Worm (Caenorhabditis elegans) whole organism, young adult: ENCODE results near the gene nhr-275.
A peak's percentile ranks its signal among the peaks of the same experiment; 100 is the strongest.

Experiments
- C17E4.6 ChIP-seq: fragments of 200-800 bp; sonication (Bioruptor generic); IDR thresholded peaks from 2 replicates; pipeline ENCODE4 v1.3.6; 2022; ENCODE audit warnings: missing genetic modification reagents, missing genetic modification characterization, missing compliant biosample characterization
- F22D6.2 ChIP-seq: sonication (generic microtip); optimal IDR thresholded peaks from 2 replicates; lab custom pipeline; 2016; ENCODE audit warnings: mild to moderate bottlenecking, missing genetic modification characterization, missing compliant biosample characterization
- F23B12.7 ChIP-seq: sonication (generic microtip); optimal IDR thresholded peaks from 2 replicates; lab custom pipeline; 2017; ENCODE audit warnings: missing genetic modification characterization, mild to moderate bottlenecking, missing compliant biosample characterization, antibody characterized with exemption, moderate library complexity; ENCODE audit not compliant: insufficient read depth
- F37B4.10 ChIP-seq: fragments of 200-800 bp; sonication (Bioruptor generic); IDR thresholded peaks from 2 replicates; pipeline ENCODE4 v1.3.6; 2022; ENCODE audit warnings: missing genetic modification characterization, missing compliant biosample characterization
- F49E8.2 ChIP-seq: sonication (generic microtip); optimal IDR thresholded peaks from 3 replicates; lab custom pipeline; 2017; ENCODE audit warnings: missing genetic modification characterization, mild to moderate bottlenecking, missing compliant biosample characterization, antibody characterized with exemption, moderate library complexity; ENCODE audit not compliant: insufficient read depth
- F52B5.7 ChIP-seq: sonication (generic microtip); optimal IDR thresholded peaks from 2 replicates; lab custom pipeline; 2016; ENCODE audit warnings: mild to moderate bottlenecking, missing genetic modification characterization, missing compliant biosample characterization
- F57A8.1 ChIP-seq: fragments of 200-800 bp; sonication (Bioruptor generic); optimal IDR thresholded peaks from 2 replicates; lab custom pipeline; 2018; ENCODE audit warnings: mild to moderate bottlenecking, missing genetic modification characterization, moderate library complexity, missing compliant biosample characterization
- K12H6.12 ChIP-seq: fragments of 200-800 bp; sonication (Bioruptor generic); optimal IDR thresholded peaks from 2 replicates; lab custom pipeline; 2018; ENCODE audit warnings: mild to moderate bottlenecking, missing genetic modification characterization, missing compliant biosample characterization
- atf-7 ChIP-seq: sonication (generic microtip); optimal IDR thresholded peaks from 2 replicates; lab custom pipeline; 2017; ENCODE audit warnings: mild to moderate bottlenecking, missing genetic modification characterization, missing compliant biosample characterization
- athp-1 ChIP-seq: sonication (generic microtip); optimal IDR thresholded peaks from 2 replicates; lab custom pipeline; 2017; ENCODE audit warnings: mild to moderate bottlenecking, missing genetic modification characterization, missing compliant biosample characterization
- bed-1 ChIP-seq: fragments of 200-800 bp; sonication (Bioruptor generic); IDR thresholded peaks from 2 replicates; pipeline ENCODE4 v1.3.6; 2022; ENCODE audit warnings: missing genetic modification reagents, missing genetic modification characterization, missing compliant biosample characterization
- ceh-100 ChIP-seq: fragments of 200-800 bp; sonication (Bioruptor generic); IDR thresholded peaks from 2 replicates; pipeline ENCODE4 v1.3.6; 2022; ENCODE audit warnings: missing genetic modification reagents, missing genetic modification characterization, missing compliant biosample characterization
- ceh-79 ChIP-seq: sonication (generic microtip); optimal IDR thresholded peaks from 2 replicates; lab custom pipeline; 2017; ENCODE audit warnings: mild to moderate bottlenecking, missing genetic modification characterization, missing compliant biosample characterization
- egl-44 ChIP-seq: fragments of 200-800 bp; sonication (Bioruptor generic); IDR thresholded peaks from 2 replicates; pipeline ENCODE4 v1.3.6; 2022; ENCODE audit warnings: missing genetic modification reagents, missing genetic modification characterization, missing compliant biosample characterization
- gei-17 ChIP-seq: fragments of 200-800 bp; sonication (Bioruptor generic); optimal IDR thresholded peaks from 2 replicates; lab custom pipeline; 2018; ENCODE audit warnings: mild to moderate bottlenecking, missing genetic modification characterization, missing compliant biosample characterization
- hmg-20 ChIP-seq: fragments of 200-800 bp; sonication (Bioruptor generic); IDR thresholded peaks from 2 replicates; pipeline ENCODE4 v1.3.6; 2022; ENCODE audit warnings: missing genetic modification reagents, missing genetic modification characterization, missing compliant biosample characterization
- hsf-1 ChIP-seq: fragments of 200-800 bp; sonication (Bioruptor generic); IDR thresholded peaks from 2 replicates; pipeline ENCODE4 v1.3.6; 2022; ENCODE audit warnings: missing genetic modification reagents, missing genetic modification characterization, missing compliant biosample characterization
- let-526 ChIP-seq: fragments of 200-800 bp; sonication (Bioruptor generic); IDR thresholded peaks from 2 replicates; pipeline ENCODE4 v1.3.6; 2022; ENCODE audit warnings: missing genetic modification reagents, missing genetic modification characterization, missing compliant biosample characterization
- madf-3 ChIP-seq: fragments of 200-800 bp; sonication (Bioruptor generic); IDR thresholded peaks from 2 replicates; pipeline ENCODE4 v1.3.6; 2022; ENCODE audit warnings: missing genetic modification reagents, missing genetic modification characterization, missing compliant biosample characterization
- mel-28 ChIP-seq: sonication (generic microtip); optimal IDR thresholded peaks from 2 replicates; lab custom pipeline; 2016; ENCODE audit warnings: borderline replicate concordance, mild to moderate bottlenecking, missing genetic modification characterization, missing compliant biosample characterization
- nfya-2 ChIP-seq: fragments of 200-800 bp; sonication (Bioruptor generic); IDR thresholded peaks from 2 replicates; pipeline ENCODE4 v1.3.6; 2022; ENCODE audit warnings: missing genetic modification reagents, missing genetic modification characterization, missing compliant biosample characterization
- nhr-179 ChIP-seq: sonication (generic microtip); optimal IDR thresholded peaks from 2 replicates; lab custom pipeline; 2016; ENCODE audit warnings: mild to moderate bottlenecking, missing genetic modification characterization, missing compliant biosample characterization
- nhr-27 ChIP-seq: fragments of 200-800 bp; sonication (Bioruptor generic); optimal IDR thresholded peaks from 2 replicates; lab custom pipeline; 2018; ENCODE audit warnings: mild to moderate bottlenecking, missing genetic modification characterization, moderate library complexity, missing compliant biosample characterization
- nhr-80 ChIP-seq: sonication (generic microtip); optimal IDR thresholded peaks from 2 replicates; lab custom pipeline; 2016; ENCODE audit warnings: missing genetic modification characterization, missing compliant biosample characterization
- rcor-1 ChIP-seq: fragments of 200-800 bp; sonication (Bioruptor generic); IDR thresholded peaks from 2 replicates; pipeline ENCODE4 v1.3.6; 2022; ENCODE audit warnings: missing genetic modification reagents, missing genetic modification characterization, missing compliant biosample characterization
- rec-8 ChIP-seq, 2 experiments: sonication (generic microtip); optimal IDR thresholded peaks; 2 replicates each; lab custom pipeline; 2016; ENCODE audit warnings: mild to moderate bottlenecking in 2 of 2, missing genetic modification characterization in 2 of 2, missing genetic modification reagents in 2 of 2, missing genotype in 2 of 2, missing biosample characterization in 1 of 2, missing compliant biosample characterization in 1 of 2, moderate library complexity in 1 of 2
- sea-2 ChIP-seq: fragments of 200-800 bp; sonication (Bioruptor generic); IDR thresholded peaks from 2 replicates; pipeline ENCODE4 v1.3.6; 2022; ENCODE audit warnings: missing genetic modification characterization, missing compliant biosample characterization
- snpc-4 ChIP-seq, 5 experiments: fragments of 150-350 bp in 1 of 5; sonication (generic microtip) in 4 of 5; optimal IDR thresholded peaks; 2 replicates each; lab custom pipeline; 2014 to 2018; ENCODE audit warnings: missing genetic modification characterization in 5 of 5, missing biosample characterization in 3 of 5, antibody characterized with exemption in 2 of 5, mild to moderate bottlenecking in 2 of 5, missing compliant biosample characterization in 2 of 5, missing genotype in 2 of 5, moderate library complexity in 2 of 5, missing genetic modification reagents in 1 of 5
- sptf-2 ChIP-seq: fragments of 200-800 bp; sonication (Bioruptor generic); optimal IDR thresholded peaks from 2 replicates; lab custom pipeline; 2018; ENCODE audit warnings: mild to moderate bottlenecking, missing genetic modification characterization, missing compliant biosample characterization
- unc-130 ChIP-seq: sonication (generic microtip); optimal IDR thresholded peaks from 2 replicates; lab custom pipeline; 2016; ENCODE audit warnings: missing genetic modification reagents, missing genetic modification characterization, missing compliant biosample characterization
- unc-62 ChIP-seq: fragments of 150-350 bp; optimal IDR thresholded peaks from 2 replicates; lab custom pipeline; 2014; ENCODE audit warnings: missing biosample characterization, missing genetic modification reagents, missing genetic modification characterization
- xnd-1 ChIP-seq: sonication (generic microtip); optimal IDR thresholded peaks from 2 replicates; lab custom pipeline; 2016; ENCODE audit warnings: missing genotype, missing genetic modification reagents, missing genetic modification characterization, missing compliant biosample characterization
- ztf-6 ChIP-seq: fragments of 200-800 bp; sonication (Bioruptor generic); IDR thresholded peaks from 2 replicates; pipeline ENCODE4 v1.3.6; 2022; ENCODE audit warnings: missing genetic modification reagents, missing genetic modification characterization, missing compliant biosample characterization

nhr-275 gene

ce11 chrV:2300905-2301304 lies 34.0 kb upstream of the nhr-275 start, which contains the start of gene Y19D10B.8:
TSS of gene Y19D10B.8 (minus strand) at chrV:2301005.
- TF ChIP-seq F22D6.2 (tag; lab: Kevin White, UChicago) (no peak), bed-1 (GFP tag; lab: Robert Waterston, UW) (no peak), unc-130 (GFP tag; lab: Kevin White, UChicago) (no peak), rec-8 (tag; optimal IDR thresholded peaks at IDR 0.05; lab: Kevin White, UChicago) (no peak), atf-7 (tag; lab: Kevin White, UChicago) (no peak), F57A8.1 (GFP tag; lab: Kevin White, UChicago) (no peak)
- TF ChIP-seq, all 124 proteins: peak for 0

ce11 chrV:2294577-2294976 lies 27.7 kb upstream of the nhr-275 start, which contains the start of gene nhr-226:
TSS of gene nhr-226 (plus strand) at chrV:2294877.
- no peak for TF ChIP-seq egl-44
- no peak for TF ChIP-seq gei-17
- TF ChIP-seq nhr-80 (tag; lab: Kevin White, UChicago) = peak; percentile 43
- TF ChIP-seq unc-62 (GFP tag; lab: Kevin White, UChicago) = no peak

- TF ChIP-seq nhr-80 (tag; lab: Kevin White, UChicago) (peak; percentile 29), sptf-2 (GFP tag; lab: Kevin White, UChicago) (no peak)
Observed at ce11 chrV:2292240-2292639, 25.4 kb upstream of the nhr-275 start, which contains the start of gene nhr-115. TSS of gene nhr-115 (plus strand) at chrV:2292540.

ce11 chrV:2290329-2290728 lies 23.5 kb upstream of the nhr-275 start, which contains the start of gene nhr-225:
TSS of gene nhr-225 (minus strand) at chrV:2290474.
- no peak for TF ChIP-seq madf-3 (GFP tag; lab: Robert Waterston, UW)
- TF ChIP-seq hsf-1 (GFP tag; lab: Robert Waterston, UW) = no peak
- TF ChIP-seq F49E8.2 (tag; lab: Kevin White, UChicago) = no peak
- no peak for TF ChIP-seq F37B4.10 (GFP tag; lab: Robert Waterston, UW)
- no peak for TF ChIP-seq rcor-1
- no peak for TF ChIP-seq let-526 (GFP tag; lab: Robert Waterston, UW)
- no peak for TF ChIP-seq hmg-20
- TF ChIP-seq nhr-27 (tag; lab: Kevin White, UChicago) = no peak
- no peak for TF ChIP-seq sptf-2 (GFP tag; lab: Kevin White, UChicago)
- TF ChIP-seq nfya-2 = no peak
- TF ChIP-seq ztf-6 (GFP tag; lab: Robert Waterston, UW) = no peak
- no peak for TF ChIP-seq ceh-100 (GFP tag; lab: Robert Waterston, UW)
- no peak for TF ChIP-seq F52B5.7 (tag; lab: Kevin White, UChicago)
- no peak for TF ChIP-seq athp-1
- TF ChIP-seq F23B12.7 (tag; lab: Kevin White, UChicago) = no peak
- no peak for TF ChIP-seq atf-7 (tag; lab: Kevin White, UChicago)
- TF ChIP-seq unc-62 (GFP tag; lab: Kevin White, UChicago) = no peak
- no peak for TF ChIP-seq sea-2 (GFP tag; lab: Robert Waterston, UW)

- TF ChIP-seq xnd-1 (tag; lab: Kevin White, UChicago) (no peak), egl-44 (no peak), nhr-179 (tag; lab: Kevin White, UChicago) (no peak), ceh-79 (tag; lab: Kevin White, UChicago) (no peak), C17E4.6 (GFP tag; lab: Robert Waterston, UW) (no peak), mel-28 (tag; lab: Kevin White, UChicago) (no peak), snpc-4 (GFP tag; optimal IDR thresholded peaks at IDR 0.05; lab: Kevin White, UChicago) (no peak), snpc-4 (tag; optimal IDR thresholded peaks at IDR 0.05; lab: Kevin White, UChicago) (no peak), K12H6.12 (no peak)
Observed at ce11 chrV:2285107-2285506, 18.2 kb upstream of the nhr-275 start, which contains the start of gene nhr-227. TSS of gene nhr-227 (plus strand) at chrV:2285432.
